Fruit fly (Drosophila melanogaster) whole organism, embryonic: ENCODE results near the gene Nthl1.

Source experiments
- ATbp ChIP-seq: fragments of 200-800 bp; sonication (Bioruptor generic); optimal IDR thresholded peaks from 2 replicates; lab custom pipeline; 2017; ENCODE audit warnings: missing biosample characterization, mild to moderate bottlenecking, missing genetic modification characterization, missing genetic modification reagents
- Blimp-1 ChIP-seq: fragments of 200-800 bp; sonication (Bioruptor generic); optimal IDR thresholded peaks from 3 replicates; lab custom pipeline; 2018; ENCODE audit warnings: missing biosample characterization, missing genetic modification characterization, mild to moderate bottlenecking, moderate library complexity, missing genetic modification reagents
- CG10147 ChIP-seq: fragments of 200-800 bp; sonication (Bioruptor generic); optimal IDR thresholded peaks from 2 replicates; lab custom pipeline; 2019; ENCODE audit warnings: missing biosample characterization, mild to moderate bottlenecking, missing genetic modification characterization, moderate library complexity
- CG10565 ChIP-seq: fragments of 200-800 bp; sonication (Bioruptor generic); optimal IDR thresholded peaks from 3 replicates; lab custom pipeline; 2016; ENCODE audit warnings: missing biosample characterization, mild to moderate bottlenecking, missing genetic modification characterization
- CG11504 ChIP-seq: fragments of 200-800 bp; sonication (Bioruptor generic); optimal IDR thresholded peaks from 3 replicates; lab custom pipeline; 2019; ENCODE audit warnings: missing biosample characterization, mild to moderate bottlenecking, missing genetic modification characterization, moderate library complexity
- CG12391 ChIP-seq: fragments of 200-800 bp; sonication (Bioruptor generic); optimal IDR thresholded peaks from 3 replicates; lab custom pipeline; 2018; ENCODE audit warnings: missing biosample characterization, mild to moderate bottlenecking, missing genetic modification characterization, moderate library complexity
- CG13424 ChIP-seq: fragments of 200-800 bp; sonication (Bioruptor generic); optimal IDR thresholded peaks from 2 replicates; lab custom pipeline; 2019; ENCODE audit warnings: missing biosample characterization, mild to moderate bottlenecking, missing genetic modification characterization, moderate library complexity
- CG14014 ChIP-seq: fragments of 200-800 bp; sonication (Bioruptor generic); IDR thresholded peaks from 2 replicates; pipeline ENCODE4 v1.3.6; 2022; ENCODE audit warnings: missing biosample characterization, missing genetic modification characterization
- CG14441 ChIP-seq: fragments of 200-800 bp; sonication (Bioruptor generic); IDR thresholded peaks from 2 replicates; pipeline ENCODE4 v1.3.6; 2022; ENCODE audit warnings: missing biosample characterization, missing genetic modification characterization
- CG1529 ChIP-seq: fragments of 200-800 bp; sonication (Bioruptor generic); optimal IDR thresholded peaks from 3 replicates; lab custom pipeline; 2018; ENCODE audit warnings: missing biosample characterization, missing genetic modification characterization
- CG17385 ChIP-seq: fragments of 200-800 bp; sonication (Bioruptor generic); optimal IDR thresholded peaks from 3 replicates; lab custom pipeline; 2018; ENCODE audit warnings: missing biosample characterization, mild to moderate bottlenecking, missing genetic modification characterization
- CG17802 ChIP-seq: fragments of 200-800 bp; sonication (Bioruptor generic); optimal IDR thresholded peaks from 2 replicates; lab custom pipeline; 2018; ENCODE audit warnings: missing biosample characterization, mild to moderate bottlenecking, missing genetic modification characterization, moderate library complexity
- CG2889 ChIP-seq: fragments of 200-800 bp; sonication (Bioruptor generic); IDR thresholded peaks from 3 replicates; pipeline ENCODE4 v1.3.6; 2022; ENCODE audit warnings: missing biosample characterization, missing genetic modification characterization
- CG3281 ChIP-seq: fragments of 200-800 bp; sonication (Bioruptor generic); optimal IDR thresholded peaks from 3 replicates; lab custom pipeline; 2017; ENCODE audit warnings: missing biosample characterization, mild to moderate bottlenecking, missing genetic modification characterization
- CG34224 ChIP-seq: fragments of 200-800 bp; sonication (Bioruptor generic); IDR thresholded peaks from 3 replicates; pipeline ENCODE4 v1.3.6; 2022; ENCODE audit warnings: missing biosample characterization, missing genetic modification characterization; ENCODE audit not compliant: partially characterized antibody
- CG3726 ChIP-seq: fragments of 200-800 bp; sonication (Bioruptor generic); IDR thresholded peaks from 3 replicates; pipeline ENCODE4, ENCODE4 v1.3.6; 2022; ENCODE audit warnings: missing biosample characterization, missing genetic modification characterization
- CG3838 ChIP-seq: fragments of 200-800 bp; sonication (Bioruptor generic); optimal IDR thresholded peaks from 3 replicates; lab custom pipeline; 2016; ENCODE audit warnings: missing biosample characterization, missing genetic modification characterization
- CG4617 ChIP-seq: fragments of 200-800 bp; sonication (Bioruptor generic); optimal IDR thresholded peaks from 3 replicates; lab custom pipeline; 2016; ENCODE audit warnings: missing biosample characterization, missing genetic modification characterization, borderline replicate concordance
- CG4854 ChIP-seq: fragments of 200-800 bp; sonication (Bioruptor generic); optimal IDR thresholded peaks from 2 replicates; lab custom pipeline; 2016; ENCODE audit warnings: missing biosample characterization, missing genetic modification characterization, inconsistent platforms
- CG7556 ChIP-seq: fragments of 200-800 bp; sonication (Bioruptor generic); optimal IDR thresholded peaks from 2 replicates; lab custom pipeline; 2017; ENCODE audit warnings: missing biosample characterization, mild to moderate bottlenecking, missing genetic modification characterization
- CG8290 ChIP-seq, 3 experiments: fragments of 200-800 bp; sonication (Bioruptor generic); optimal IDR thresholded peaks; 2 replicates each; lab custom pipeline; 2016 to 2019; ENCODE audit warnings: missing biosample characterization in 3 of 3, missing genetic modification characterization in 3 of 3, mild to moderate bottlenecking in 2 of 3, moderate library complexity in 1 of 3
- Dbx ChIP-seq: fragments of 200-800 bp; sonication (Bioruptor generic); IDR thresholded peaks from 3 replicates; pipeline ENCODE4 v1.3.6; 2022; ENCODE audit warnings: missing biosample characterization, missing genetic modification characterization
- Dll ChIP-seq: fragments of 200-800 bp; sonication (Bioruptor generic); IDR thresholded peaks from 4 replicates; pipeline ENCODE4 v1.3.6; 2022; ENCODE audit warnings: missing biosample characterization, missing genetic modification characterization; ENCODE audit not compliant: partially characterized antibody
- Drgx ChIP-seq: fragments of 200-800 bp; sonication (Bioruptor generic); IDR thresholded peaks from 2 replicates; pipeline ENCODE4 v1.3.6; 2022; ENCODE audit warnings: missing biosample characterization, missing genetic modification characterization
- Ets65A ChIP-seq: fragments of 200-800 bp; sonication (Bioruptor generic); peaks from one replicate; lab custom pipeline; 2016; ENCODE audit warnings: missing biosample characterization, missing genetic modification characterization
- Fer2 ChIP-seq: fragments of 200-800 bp; sonication (Bioruptor generic); optimal IDR thresholded peaks from 2 replicates; lab custom pipeline; 2018; ENCODE audit warnings: missing biosample characterization, mild to moderate bottlenecking, missing genetic modification characterization, moderate library complexity
- Hmr ChIP-seq: fragments of 200-800 bp; sonication (Bioruptor generic); optimal IDR thresholded peaks from 3 replicates; lab custom pipeline; 2017; ENCODE audit warnings: mild to moderate bottlenecking, missing biosample characterization, missing genetic modification reagents, missing genetic modification characterization
- Lim3 ChIP-seq: fragments of 200-800 bp; sonication (Bioruptor generic); IDR thresholded peaks from 2 replicates; pipeline ENCODE4 v1.3.6; 2022; ENCODE audit warnings: missing biosample characterization, missing genetic modification characterization
- Lpt ChIP-seq: fragments of >200 bp; optimal IDR thresholded peaks from 2 replicates; lab custom pipeline; 2018; ENCODE audit warnings: missing biosample characterization, missing genetic modification characterization
- Mes4 ChIP-seq: fragments of 200-800 bp; sonication (Bioruptor generic); optimal IDR thresholded peaks from 2 replicates; lab custom pipeline; 2016; ENCODE audit warnings: missing biosample characterization, missing genetic modification characterization
- Ptx1 ChIP-seq: fragments of 200-800 bp; sonication (Bioruptor generic); IDR thresholded peaks from 2 replicates; pipeline ENCODE4 v1.3.6; 2022; ENCODE audit warnings: missing biosample characterization, missing genetic modification characterization
- Scr ChIP-seq: fragments of 200-800 bp; sonication (Bioruptor generic); IDR thresholded peaks from 2 replicates; pipeline ENCODE4 v1.3.6; 2022; ENCODE audit warnings: missing biosample characterization, missing genetic modification characterization; ENCODE audit not compliant: partially characterized antibody
- Vsx1 ChIP-seq: fragments of 200-800 bp; sonication (Bioruptor generic); optimal IDR thresholded peaks from 2 replicates; lab custom pipeline; 2017; ENCODE audit warnings: missing biosample characterization, mild to moderate bottlenecking, missing genetic modification characterization, missing genetic modification reagents
- chm ChIP-seq: fragments of 200-800 bp; sonication (Bioruptor generic); IDR thresholded peaks from 2 replicates; pipeline ENCODE4 v1.3.6; 2022; ENCODE audit warnings: missing biosample characterization, missing genetic modification characterization
- chn ChIP-seq: fragments of 200-800 bp; sonication (Bioruptor generic); optimal IDR thresholded peaks from 2 replicates; lab custom pipeline; 2016; ENCODE audit warnings: missing biosample characterization, missing genetic modification characterization
- croc ChIP-seq: fragments of 200-800 bp; sonication (Bioruptor generic); conservative IDR thresholded peaks from 3 replicates; pipeline ENCODE4 v1.3.6; 2022; ENCODE audit warnings: missing biosample characterization, missing genetic modification characterization
- cwo ChIP-seq: fragments of 200-800 bp; sonication (Bioruptor generic); optimal IDR thresholded peaks from 3 replicates; lab custom pipeline; 2017; ENCODE audit warnings: missing biosample characterization, missing genetic modification characterization, mild to moderate bottlenecking, moderate library complexity, missing genetic modification reagents
- da ChIP-seq: fragments of 200-800 bp; sonication (Bioruptor generic); optimal IDR thresholded peaks from 2 replicates; lab custom pipeline; 2016; ENCODE audit warnings: missing biosample characterization, missing genetic modification characterization
- fd96Cb ChIP-seq: fragments of 200-800 bp; sonication (Bioruptor generic); optimal IDR thresholded peaks from 2 replicates; lab custom pipeline; 2018; ENCODE audit warnings: missing biosample characterization, mild to moderate bottlenecking, missing genetic modification characterization, moderate library complexity
- gem ChIP-seq: fragments of 200-800 bp; sonication (Bioruptor generic); optimal IDR thresholded peaks from 2 replicates; lab custom pipeline; 2019; ENCODE audit warnings: missing biosample characterization, mild to moderate bottlenecking, missing genetic modification characterization, moderate library complexity
- ind ChIP-seq: fragments of 200-800 bp; sonication (Bioruptor generic); optimal IDR thresholded peaks from 3 replicates; lab custom pipeline; 2016; ENCODE audit warnings: missing biosample characterization, missing genetic modification characterization
- jigr1 ChIP-seq: fragments of 200-800 bp; sonication (Bioruptor generic); IDR thresholded peaks from 3 replicates; pipeline ENCODE4 v1.3.6; 2022; ENCODE audit warnings: missing biosample characterization, missing genetic modification characterization
- nerfin-1 ChIP-seq: fragments of 200-800 bp; sonication (Bioruptor generic); optimal IDR thresholded peaks from 3 replicates; lab custom pipeline; 2019; ENCODE audit warnings: missing biosample characterization, mild to moderate bottlenecking, missing genetic modification characterization, moderate library complexity
- phol ChIP-seq: fragments of 200-800 bp; sonication (Bioruptor generic); optimal IDR thresholded peaks from 3 replicates; lab custom pipeline; 2018; ENCODE audit warnings: missing biosample characterization, mild to moderate bottlenecking, missing genetic modification characterization, moderate library complexity
- prd ChIP-seq, 3 experiments: fragments of >200 bp in 2 of 3; fragments of 200-800 bp in 1 of 3; sonication (Bioruptor generic) in 1 of 3; optimal IDR thresholded peaks in 2 of 3; IDR thresholded peaks in 1 of 3; 2 replicates in 2 of 3; 3 replicates in 1 of 3; pipeline versions ENCODE4 v1.3.6 to Lab custom; 2017 to 2022; ENCODE audit warnings: missing biosample characterization in 1 of 3, missing genetic modification characterization in 1 of 3
- run ChIP-seq: fragments of 200-800 bp; sonication (Bioruptor generic); optimal IDR thresholded peaks from 3 replicates; lab custom pipeline; 2018; ENCODE audit warnings: missing biosample characterization, mild to moderate bottlenecking, missing genetic modification characterization
- sens ChIP-seq: fragments of 200-800 bp; sonication (Bioruptor generic); peaks from one replicate; lab custom pipeline; 2016; ENCODE audit warnings: missing biosample characterization, missing genetic modification characterization
- sima ChIP-seq: fragments of 200-800 bp; sonication (Bioruptor generic); optimal IDR thresholded peaks from 2 replicates; lab custom pipeline; 2016; ENCODE audit warnings: missing biosample characterization, missing genetic modification characterization
- sug ChIP-seq: fragments of 200-800 bp; optimal IDR thresholded peaks from 2 replicates; lab custom pipeline; 2019; ENCODE audit warnings: missing biosample characterization, mild to moderate bottlenecking, missing genetic modification characterization, moderate library complexity
- vvl ChIP-seq: fragments of 200-800 bp; sonication (Bioruptor generic); IDR thresholded peaks from 2 replicates; pipeline ENCODE4 v1.3.6; 2022; ENCODE audit warnings: missing biosample characterization, missing genetic modification characterization

Nthl1 gene

DNA sequence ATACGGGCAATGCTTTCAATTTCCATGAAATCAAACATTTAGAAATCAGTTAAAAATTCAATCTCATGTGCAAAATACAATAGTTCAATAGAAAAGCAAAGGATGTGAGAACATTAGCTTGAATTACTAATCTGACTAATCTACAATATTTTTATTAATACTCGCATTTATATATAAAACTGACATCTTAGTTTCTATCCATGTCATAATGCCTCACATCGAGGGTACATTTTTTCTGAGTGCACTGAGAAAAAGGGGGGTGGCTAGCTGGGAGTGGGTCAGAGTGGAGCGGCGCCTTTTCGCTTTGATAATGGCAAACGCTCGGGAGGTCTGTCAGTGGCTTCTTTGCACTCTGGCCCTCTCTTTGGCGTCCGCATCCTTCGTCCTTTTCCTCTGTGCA is 23.7 kb upstream of the Nthl1 start (continued):
- peak; percentile 37 for TF ChIP-seq CG3281 (GFP tag; lab: Kevin White, UChicago)
- TF ChIP-seq CG4854 (GFP tag; lab: Kevin White, UChicago): no peak
- peak; percentile 62 for TF ChIP-seq gem
- TF ChIP-seq croc (GFP tag; lab: Robert Waterston, UW): peak; percentile 23; the same call in 1 of the 3 replicates
- TF ChIP-seq chm (GFP tag; lab: Robert Waterston, UW): no peak
- peak; percentile 88 for TF ChIP-seq Ets65A (GFP tag; lab: Kevin White, UChicago)
- no peak for TF ChIP-seq prd (optimal IDR thresholded peaks at IDR 0.05; lab: Kevin White, UChicago)
- 0 out of 3 replicates have a peak, but pooled peaks have one; percentile 14 for TF ChIP-seq prd (GFP tag; IDR thresholded peaks at IDR 0.05; lab: Robert Waterston, UW)
- TF ChIP-seq CG10147 (GFP tag; lab: Kevin White, UChicago): peak; percentile 49
- peak; percentile 58 for TF ChIP-seq CG11504 (tag; lab: Kevin White, UChicago)
- TF ChIP-seq CG4617 (GFP tag; lab: Kevin White, UChicago): no peak
- no peak for TF ChIP-seq Fer2 (tag; lab: Kevin White, UChicago)
- no peak for TF ChIP-seq Dll (GFP tag; lab: Robert Waterston, UW)
- TF ChIP-seq CG17802: no peak
- no peak for TF ChIP-seq sima
- TF ChIP-seq Blimp-1 (GFP tag; lab: Kevin White, UChicago): peak; percentile 40
- TF ChIP-seq CG10565: no peak
- TF ChIP-seq CG14441 (GFP tag; lab: Robert Waterston, UW): no peak
- TF ChIP-seq Hmr: peak; percentile 25
- TF ChIP-seq vvl (GFP tag; lab: Robert Waterston, UW): 0 out of 2 replicates have a peak, but pooled peaks have one; percentile 25
- peak; percentile 27 for TF ChIP-seq CG17385
- TF ChIP-seq fd96Cb (tag; lab: Kevin White, UChicago): peak; percentile 22
- TF ChIP-seq Lim3 (GFP tag; lab: Robert Waterston, UW): no peak
- TF ChIP-seq Lpt (GFP tag; lab: Kevin White, UChicago): no peak
- peak; percentile 10; the same call in 1 of the 2 replicates for TF ChIP-seq Ptx1 (GFP tag; lab: Robert Waterston, UW)
- TF ChIP-seq Dbx: 0 out of 3 replicates have a peak, but pooled peaks have one; percentile 26
- TF ChIP-seq run (tag; lab: Kevin White, UChicago): peak; percentile 9
- peak; percentile 55 for TF ChIP-seq CG13424 (tag; lab: Kevin White, UChicago)
- no peak for TF ChIP-seq CG3726 (GFP tag; lab: Robert Waterston, UW)
- no peak for TF ChIP-seq CG8290 (GFP tag; optimal IDR thresholded peaks at IDR 0.05; lab: Kevin White, UChicago)
- TF ChIP-seq CG8290 (tag; optimal IDR thresholded peaks at IDR 0.05; lab: Kevin White, UChicago): no peak
- peak; percentile 25 for TF ChIP-seq cwo (GFP tag; lab: Kevin White, UChicago)
- no peak for TF ChIP-seq CG3838 (GFP tag; lab: Kevin White, UChicago)
- TF ChIP-seq CG1529 (GFP tag; lab: Kevin White, UChicago): no peak
- no peak for TF ChIP-seq CG2889
- no peak for TF ChIP-seq jigr1 (GFP tag; lab: Robert Waterston, UW)
- peak; percentile 3 for TF ChIP-seq sug
- TF ChIP-seq Vsx1 (GFP tag; lab: Kevin White, UChicago): no peak
- no peak for TF ChIP-seq CG14014 (GFP tag; lab: Robert Waterston, UW)
- peak; percentile 16 for TF ChIP-seq CG12391 (tag; lab: Kevin White, UChicago)
- peak; percentile 83 for TF ChIP-seq sens (GFP tag; lab: Kevin White, UChicago)
- TF ChIP-seq Scr (GFP tag; lab: Robert Waterston, UW): no peak
- TF ChIP-seq phol (tag; lab: Kevin White, UChicago): peak; percentile 38
- TF ChIP-seq Drgx: no peak
- TF ChIP-seq ATbp (GFP tag; lab: Kevin White, UChicago): peak; percentile 9
- no peak for TF ChIP-seq CG34224 (GFP tag; lab: Robert Waterston, UW)
- TF ChIP-seq CG7556 (GFP tag; lab: Kevin White, UChicago): peak; percentile 31
- no peak for TF ChIP-seq ind
- TF ChIP-seq nerfin-1 (tag; lab: Kevin White, UChicago): peak; percentile 5
- TF ChIP-seq da (GFP tag; lab: Kevin White, UChicago): no peak
- TF ChIP-seq Mes4 (GFP tag; lab: Kevin White, UChicago): no peak
- TF ChIP-seq chn (GFP tag; lab: Kevin White, UChicago): no peak
